Worm (Caenorhabditis elegans): ENCODE data around the gene F23B2.7.

The F23B2.7 gene

ce11 chrIV:9198136-9198535, 47.9 kb downstream of the F23B2.7 start (continued):
- TF ChIP-seq zip-11 (GFP tag; IDR thresholded peaks at IDR 0.05) (no peak), sdz-12 (GFP tag; optimal IDR thresholded peaks at IDR 0.05) (no peak)

ce11 chrIV:9199148-9199938, 49.1 kb downstream of the F23B2.7 start:
- TF ChIP-seq spr-1 (tag; optimal IDR thresholded peaks at IDR 0.05) (no peak), dmd-6 (GFP tag; IDR thresholded peaks at IDR 0.05) (peak; percentile 32; the same call in 1 of the 2 replicates), nhr-28 (tag; optimal IDR thresholded peaks at IDR 0.05) (peak; percentile 46), aha-1 (tag) (peak; percentile 91), mdl-1 (tag; optimal IDR thresholded peaks at IDR 0.05) (peak in 1 of 2 experiments; percentile 7), php-3 (GFP tag; IDR thresholded peaks at IDR 0.05) (no peak)

ce11 chrIV:9199939-9200202, 49.6 kb downstream of the F23B2.7 start, which contains the start of gene wnk-1:
wnk-1 (plus strand) TSS chrIV:9200103.
- TF ChIP-seq F26F4.8 (GFP tag; conservative IDR thresholded peaks at IDR 0.05) (no peak), dmd-8 (GFP tag; IDR thresholded peaks at IDR 0.05) (no peak), saeg-2 (GFP tag; IDR thresholded peaks at IDR 0.05) (no peak), ztf-11 (tag; optimal IDR thresholded peaks at IDR 0.05) (no peak), php-3 (GFP tag; IDR thresholded peaks at IDR 0.05) (no peak), egl-27 (tag; optimal IDR thresholded peaks at IDR 0.05) (no peak), unc-62 (GFP tag; optimal IDR thresholded peaks at IDR 0.05 in 1 of 2) (no peak), unc-62 (tag; optimal IDR thresholded peaks at IDR 0.05) (no peak)
